Worm (Caenorhabditis elegans) whole organism, late embryonic: ENCODE data around the gene T08G3.11.

Experiments used
- T23F11.4 ChIP-seq: fragments of 200-800 bp; sonication (Bioruptor generic); optimal IDR thresholded peaks from 2 replicates; lab custom pipeline; 2018; ENCODE audit warnings: mild to moderate bottlenecking, missing genetic modification characterization, missing compliant biosample characterization
- ets-4 ChIP-seq: sonication (generic microtip); optimal IDR thresholded peaks from 2 replicates; lab custom pipeline; 2016; ENCODE audit warnings: missing genetic modification characterization, missing compliant biosample characterization
- fkh-10 ChIP-seq: fragments of 150-350 bp; optimal IDR thresholded peaks from 2 replicates; lab custom pipeline; 2014; ENCODE audit warnings: missing biosample characterization, missing genetic modification reagents, missing genetic modification characterization

- no peak for TF ChIP-seq T23F11.4 (GFP tag; lab: Kevin White, UChicago)
- no peak for TF ChIP-seq ets-4 (tag; lab: Kevin White, UChicago)
- no peak for TF ChIP-seq fkh-10 (GFP tag; lab: Kevin White, UChicago)
Measured at ce11 chrV:16447735-16448134, 31.4 kb downstream of the T08G3.11 start, which contains the start of gene T08G3.13.
